Worm (Caenorhabditis elegans) whole organism, young adult: ENCODE data around the gene F20A1.2.

Source experiments
- D2030.7 ChIP-seq: fragments of 200-800 bp; sonication (Bioruptor generic); IDR thresholded peaks from 2 replicates; pipeline ENCODE4 v1.3.6; 2022; ENCODE audit warnings: missing genetic modification reagents, missing genetic modification characterization, missing compliant biosample characterization
- F39B2.1 ChIP-seq: fragments of 200-800 bp; sonication (Bioruptor generic); IDR thresholded peaks from 2 replicates; pipeline ENCODE4 v1.3.6; 2022; ENCODE audit warnings: missing genetic modification reagents, missing genetic modification characterization, missing compliant biosample characterization
- Y53G8AR.9 ChIP-seq: fragments of 200-800 bp; sonication (Bioruptor generic); conservative IDR thresholded peaks from 2 replicates; pipeline ENCODE4 v1.3.6; 2022; ENCODE audit warnings: missing genetic modification reagents, missing genetic modification characterization, missing compliant biosample characterization
- Y67H2A.10 ChIP-seq: fragments of 200-800 bp; sonication (Bioruptor generic); conservative IDR thresholded peaks from 2 replicates; pipeline ENCODE4 v1.3.6; 2022; ENCODE audit warnings: missing genetic modification reagents, missing genetic modification characterization, missing compliant biosample characterization
- ZK185.1 ChIP-seq: sonication (generic microtip); optimal IDR thresholded peaks from 2 replicates; lab custom pipeline; 2016; ENCODE audit warnings: mild to moderate bottlenecking, missing genetic modification characterization, missing compliant biosample characterization; ENCODE audit not compliant: poor library complexity, severe bottlenecking
- attf-6 ChIP-seq: fragments of 200-800 bp; sonication (Bioruptor generic); IDR thresholded peaks from 2 replicates; pipeline ENCODE4 v1.3.6; 2022; ENCODE audit warnings: missing genetic modification reagents, missing genetic modification characterization, missing compliant biosample characterization
- cebp-1 ChIP-seq, 2 experiments: fragments of 200-800 bp in 1 of 2; sonication (Bioruptor generic) in 1 of 2; sonication (generic microtip) in 1 of 2; IDR thresholded peaks in 1 of 2; optimal IDR thresholded peaks in 1 of 2; 2 replicates each; pipeline versions ENCODE4 v1.3.6 to Lab custom; 2017 to 2022; ENCODE audit warnings: missing compliant biosample characterization in 2 of 2, missing genetic modification characterization in 2 of 2, mild to moderate bottlenecking in 1 of 2, missing genetic modification reagents in 1 of 2, moderate library complexity in 1 of 2
- cebp-2 ChIP-seq: fragments of 200-800 bp; sonication (Bioruptor generic); IDR thresholded peaks from 2 replicates; pipeline ENCODE4 v1.3.6; 2022; ENCODE audit warnings: missing genetic modification characterization, missing compliant biosample characterization
- ceh-100 ChIP-seq: fragments of 200-800 bp; sonication (Bioruptor generic); IDR thresholded peaks from 2 replicates; pipeline ENCODE4 v1.3.6; 2022; ENCODE audit warnings: missing genetic modification reagents, missing genetic modification characterization, missing compliant biosample characterization
- die-1 ChIP-seq: sonication (generic microtip); optimal IDR thresholded peaks from 2 replicates; lab custom pipeline; 2016; ENCODE audit warnings: missing genotype, mild to moderate bottlenecking, missing genetic modification characterization, missing compliant biosample characterization
- dpff-1 ChIP-seq: sonication (generic microtip); optimal IDR thresholded peaks from 2 replicates; lab custom pipeline; 2017; ENCODE audit warnings: mild to moderate bottlenecking, missing genetic modification characterization, missing compliant biosample characterization
- egrh-3 ChIP-seq: fragments of 200-800 bp; sonication (Bioruptor generic); IDR thresholded peaks from 2 replicates; pipeline ENCODE4 v1.3.6; 2022; ENCODE audit warnings: missing genetic modification reagents, missing genetic modification characterization, missing compliant biosample characterization
- ekl-4 ChIP-seq: fragments of 200-800 bp; sonication (Bioruptor generic); IDR thresholded peaks from 2 replicates; pipeline ENCODE4 v1.3.6; 2022; ENCODE audit warnings: missing genetic modification reagents, missing genetic modification characterization, missing compliant biosample characterization
- gei-17 ChIP-seq: fragments of 200-800 bp; sonication (Bioruptor generic); optimal IDR thresholded peaks from 2 replicates; lab custom pipeline; 2018; ENCODE audit warnings: mild to moderate bottlenecking, missing genetic modification characterization, missing compliant biosample characterization
- hmg-1.2 ChIP-seq: fragments of 200-800 bp; sonication (Bioruptor generic); IDR thresholded peaks from 2 replicates; pipeline ENCODE4 v1.3.6; 2022; ENCODE audit warnings: missing genetic modification reagents, missing genetic modification characterization, missing compliant biosample characterization
- let-607 ChIP-seq, 2 experiments: fragments of 200-800 bp in 1 of 2; sonication (Bioruptor generic) in 1 of 2; sonication (generic microtip) in 1 of 2; optimal IDR thresholded peaks; 2 replicates each; lab custom pipeline; 2016 to 2018; ENCODE audit warnings: mild to moderate bottlenecking in 2 of 2, missing compliant biosample characterization in 2 of 2, missing genetic modification characterization in 2 of 2, moderate library complexity in 2 of 2, missing genotype in 1 of 2
- lin-35 ChIP-seq, 3 experiments: fragments of 150-350 bp in 2 of 3; sonication (generic microtip) in 1 of 3; optimal IDR thresholded peaks; 2 replicates each; lab custom pipeline; 2014 to 2018; ENCODE audit warnings: missing biosample characterization in 3 of 3, missing genetic modification characterization in 3 of 3, missing genetic modification reagents in 3 of 3
- lin-40 ChIP-seq: sonication (generic microtip); optimal IDR thresholded peaks from 2 replicates; lab custom pipeline; 2016; ENCODE audit warnings: missing genetic modification characterization, mild to moderate bottlenecking, missing compliant biosample characterization, missing genotype, missing genetic modification reagents
- lin-54 ChIP-seq: fragments of 200-800 bp; sonication (Bioruptor generic); optimal IDR thresholded peaks from 2 replicates; lab custom pipeline; 2018; ENCODE audit warnings: mild to moderate bottlenecking, missing genetic modification characterization, missing compliant biosample characterization
- lsl-1 ChIP-seq: fragments of 200-800 bp; sonication (Bioruptor generic); optimal IDR thresholded peaks from 2 replicates; lab custom pipeline; 2018; ENCODE audit warnings: mild to moderate bottlenecking, missing genetic modification characterization, moderate library complexity, missing compliant biosample characterization
- madf-3 ChIP-seq: fragments of 200-800 bp; sonication (Bioruptor generic); IDR thresholded peaks from 2 replicates; pipeline ENCODE4 v1.3.6; 2022; ENCODE audit warnings: missing genetic modification reagents, missing genetic modification characterization, missing compliant biosample characterization
- madf-6 ChIP-seq: fragments of 200-800 bp; sonication (Bioruptor generic); IDR thresholded peaks from 2 replicates; pipeline ENCODE4 v1.3.6; 2022; ENCODE audit warnings: missing genetic modification reagents, missing genetic modification characterization, missing compliant biosample characterization
- mxl-1 ChIP-seq: sonication (generic microtip); optimal IDR thresholded peaks from 2 replicates; lab custom pipeline; 2016; ENCODE audit warnings: missing genetic modification characterization, missing compliant biosample characterization
- nhr-27 ChIP-seq: fragments of 200-800 bp; sonication (Bioruptor generic); optimal IDR thresholded peaks from 2 replicates; lab custom pipeline; 2018; ENCODE audit warnings: mild to moderate bottlenecking, missing genetic modification characterization, moderate library complexity, missing compliant biosample characterization
- nhr-80 ChIP-seq: sonication (generic microtip); optimal IDR thresholded peaks from 2 replicates; lab custom pipeline; 2016; ENCODE audit warnings: missing genetic modification characterization, missing compliant biosample characterization
- pha-4 ChIP-seq: fragments of 150-350 bp; sonication (generic microtip); optimal IDR thresholded peaks from 2 replicates; lab custom pipeline; 2014; ENCODE audit warnings: missing biosample characterization, missing genetic modification reagents, missing genetic modification characterization
- rcor-1 ChIP-seq: fragments of 200-800 bp; sonication (Bioruptor generic); IDR thresholded peaks from 2 replicates; pipeline ENCODE4 v1.3.6; 2022; ENCODE audit warnings: missing genetic modification reagents, missing genetic modification characterization, missing compliant biosample characterization
- repo-1 ChIP-seq: sonication (generic microtip); optimal IDR thresholded peaks from 2 replicates; lab custom pipeline; 2017; ENCODE audit warnings: mild to moderate bottlenecking, missing genetic modification characterization, missing compliant biosample characterization
- rpc-1 ChIP-seq, 2 experiments: fragments of 150-350 bp in 1 of 2; sonication (generic microtip) in 1 of 2; optimal IDR thresholded peaks; 2 replicates each; lab custom pipeline; 2014 to 2018; ENCODE audit warnings: missing biosample characterization in 1 of 2, missing genetic modification characterization in 1 of 2, missing genetic modification reagents in 1 of 2, missing genotype in 1 of 2
- snpc-1.1 ChIP-seq: sonication (generic microtip); optimal IDR thresholded peaks from 2 replicates; lab custom pipeline; 2017; ENCODE audit warnings: missing genetic modification characterization, mild to moderate bottlenecking, missing compliant biosample characterization, antibody characterized with exemption, moderate library complexity, missing genotype, missing genetic modification reagents; ENCODE audit not compliant: insufficient read depth
- snpc-1.3 ChIP-seq: sonication (generic microtip); optimal IDR thresholded peaks from 2 replicates; lab custom pipeline; 2017; ENCODE audit warnings: missing genetic modification characterization, mild to moderate bottlenecking, missing compliant biosample characterization, antibody characterized with exemption, moderate library complexity, missing genotype, missing genetic modification reagents; ENCODE audit not compliant: insufficient read depth
- snpc-3.4 ChIP-seq: sonication (generic microtip); optimal IDR thresholded peaks from 2 replicates; lab custom pipeline; 2017; ENCODE audit warnings: missing genetic modification characterization, mild to moderate bottlenecking, missing compliant biosample characterization, antibody characterized with exemption, moderate library complexity, missing genotype, missing genetic modification reagents
- snpc-4 ChIP-seq, 5 experiments: fragments of 150-350 bp in 1 of 5; sonication (generic microtip) in 4 of 5; optimal IDR thresholded peaks; 2 replicates each; lab custom pipeline; 2014 to 2018; ENCODE audit warnings: missing genetic modification characterization in 5 of 5, missing biosample characterization in 3 of 5, antibody characterized with exemption in 2 of 5, mild to moderate bottlenecking in 2 of 5, missing compliant biosample characterization in 2 of 5, missing genotype in 2 of 5, moderate library complexity in 2 of 5, missing genetic modification reagents in 1 of 5
- sptf-2 ChIP-seq: fragments of 200-800 bp; sonication (Bioruptor generic); optimal IDR thresholded peaks from 2 replicates; lab custom pipeline; 2018; ENCODE audit warnings: mild to moderate bottlenecking, missing genetic modification characterization, missing compliant biosample characterization
- tbp1 ChIP-seq: fragments of 200-800 bp; sonication (Bioruptor generic); optimal IDR thresholded peaks from 2 replicates; lab custom pipeline; 2018; ENCODE audit warnings: mild to moderate bottlenecking, missing genetic modification characterization, missing compliant biosample characterization
- zfh-2 ChIP-seq: fragments of 200-800 bp; sonication (Bioruptor generic); conservative IDR thresholded peaks from 2 replicates; pipeline ENCODE4 v1.3.6; 2022; ENCODE audit warnings: missing genetic modification reagents, missing genetic modification characterization, missing compliant biosample characterization
- ztf-18 ChIP-seq: sonication (generic microtip); optimal IDR thresholded peaks from 2 replicates; lab custom pipeline; 2016; ENCODE audit warnings: missing genotype, mild to moderate bottlenecking, missing genetic modification characterization, missing compliant biosample characterization
- ztf-26 ChIP-seq: sonication (generic microtip); optimal IDR thresholded peaks from 2 replicates; lab custom pipeline; 2017; ENCODE audit warnings: missing genetic modification characterization, missing compliant biosample characterization
- ztf-6 ChIP-seq: fragments of 200-800 bp; sonication (Bioruptor generic); IDR thresholded peaks from 2 replicates; pipeline ENCODE4 v1.3.6; 2022; ENCODE audit warnings: missing genetic modification reagents, missing genetic modification characterization, missing compliant biosample characterization

The F20A1.2 gene

ce11 chrV:7060396-7060795 is 14.3 kb downstream of the F20A1.2 start, which contains the start of the genes Y57E12AL.6 and Y57E12AL.1 (continued):
- TF ChIP-seq Y67H2A.10 (GFP tag; lab: Robert Waterston, UW) = 0 out of 2 replicates have a peak, but pooled peaks have one; percentile 19
- TF ChIP-seq tbp1 = peak; percentile 46
- TF ChIP-seq snpc-3.4 (tag; lab: Kevin White, UChicago) = peak; percentile 89
- no peak for TF ChIP-seq rpc-1 (optimal IDR thresholded peaks at IDR 0.05; lab: Kevin White, UChicago)
- TF ChIP-seq rpc-1 (tag; optimal IDR thresholded peaks at IDR 0.05; lab: Kevin White, UChicago) = no peak
- no peak for TF ChIP-seq egrh-3 (GFP tag; lab: Robert Waterston, UW)
- peak; percentile 63 for TF ChIP-seq nhr-80 (tag; lab: Kevin White, UChicago)
- TF ChIP-seq die-1 = peak; percentile 44
- TF ChIP-seq snpc-1.3 (tag; lab: Kevin White, UChicago) = peak; percentile 25
- no peak for TF ChIP-seq F39B2.1
- TF ChIP-seq cebp-1 (GFP tag; IDR thresholded peaks at IDR 0.05; lab: Robert Waterston, UW) = 0 out of 2 replicates have a peak, but pooled peaks have one; percentile 37
- TF ChIP-seq cebp-1 (tag; optimal IDR thresholded peaks at IDR 0.05; lab: Kevin White, UChicago) = peak; percentile 85
- no peak for TF ChIP-seq nhr-27
- TF ChIP-seq cebp-2 = no peak
- TF ChIP-seq ztf-6 (GFP tag; lab: Robert Waterston, UW) = no peak
- peak; percentile 72 for TF ChIP-seq madf-3 (GFP tag; lab: Robert Waterston, UW)
- TF ChIP-seq snpc-1.1 (tag; lab: Kevin White, UChicago) = peak; percentile 71
- TF ChIP-seq dpff-1 = no peak
- TF ChIP-seq lin-54 = peak; percentile 82
- TF ChIP-seq sptf-2 = no peak
- TF ChIP-seq lin-35 (GFP tag; optimal IDR thresholded peaks at IDR 0.05; lab: Kevin White, UChicago) = peak; percentile 54 to 81 (median 55)
- peak; percentile 55 for TF ChIP-seq ztf-26 (tag; lab: Kevin White, UChicago)
- peak; percentile 65 for TF ChIP-seq D2030.7 (GFP tag; lab: Robert Waterston, UW)
- peak; percentile 87 for TF ChIP-seq lin-40 (tag; lab: Kevin White, UChicago)
- TF ChIP-seq Y53G8AR.9 (GFP tag; lab: Robert Waterston, UW) = peak; percentile 70; the same call in 1 of the 2 replicates
- TF ChIP-seq lsl-1 (GFP tag; lab: Kevin White, UChicago) = peak; percentile 56
- peak; percentile 33 to 82 for TF ChIP-seq let-607 (tag; optimal IDR thresholded peaks at IDR 0.05; lab: Kevin White, UChicago)
- peak; percentile 38 for TF ChIP-seq pha-4 (tag; lab: Kevin White, UChicago)
- TF ChIP-seq mxl-1 = no peak
- TF ChIP-seq ceh-100 (GFP tag; lab: Robert Waterston, UW) = 0 out of 2 replicates have a peak, but pooled peaks have one; percentile 11
- peak; percentile 35 for TF ChIP-seq gei-17
- peak; percentile 43; the same call in 1 of the 2 replicates for TF ChIP-seq rcor-1 (GFP tag; lab: Robert Waterston, UW)
- TF ChIP-seq ZK185.1 (tag; lab: Kevin White, UChicago) = peak; percentile 78
- 0 out of 2 replicates have a peak, but pooled peaks have one; percentile 15 for TF ChIP-seq zfh-2
- no peak for TF ChIP-seq attf-6 (GFP tag; lab: Robert Waterston, UW)
- TF ChIP-seq repo-1 (tag; lab: Kevin White, UChicago) = peak; percentile 48
- peak; percentile 98 for TF ChIP-seq ztf-18 (tag; lab: Kevin White, UChicago)

- peak; percentile 43 for TF ChIP-seq snpc-3.4 (tag; lab: Kevin White, UChicago)
- TF ChIP-seq ekl-4 (GFP tag; lab: Robert Waterston, UW) = peak; percentile 5; the same call in 1 of the 2 replicates
- peak; percentile 82 for TF ChIP-seq snpc-4 (GFP tag; optimal IDR thresholded peaks at IDR 0.05; lab: Kevin White, UChicago)
- TF ChIP-seq snpc-4 (tag; optimal IDR thresholded peaks at IDR 0.05; lab: Kevin White, UChicago) = peak in 3 of 4 experiments; percentile 88 to 95 (median 94)
- peak; percentile 36 for TF ChIP-seq madf-6
- TF ChIP-seq hmg-1.2 (GFP tag; lab: Robert Waterston, UW) = peak; percentile 43
- peak; percentile 88 for TF ChIP-seq snpc-1.1 (tag; lab: Kevin White, UChicago)
- TF ChIP-seq, all 124 proteins: peak for 6; not testable (repeated sequence) for 118
These were observed 16.7 kb downstream of the F20A1.2 start, which contains the start of gene tmem-258 for ce11 chrV:7062790-7063189. Gene tmem-258, plus strand, starts transcription at chrV:7063174.
